Worm (Caenorhabditis elegans) whole organism, L3 larva: ENCODE measurements around the gene srbc-6.

ENCODE experiments used
- aly-2 ChIP-seq: fragments of 150-350 bp; optimal IDR thresholded peaks from 2 replicates; lab custom pipeline; 2014; ENCODE audit warnings: missing biosample characterization, missing genetic modification characterization
- ama-1 ChIP-seq: fragments of 150-350 bp; optimal IDR thresholded peaks from 2 replicates; lab custom pipeline; 2018
- ceh-9 ChIP-seq: sonication (generic microtip); optimal IDR thresholded peaks from 2 replicates; lab custom pipeline; 2018; ENCODE audit warnings: missing biosample characterization, missing genetic modification characterization
- elt-2 ChIP-seq: sonication (generic microtip); optimal IDR thresholded peaks from 2 replicates; lab custom pipeline; 2016; ENCODE audit warnings: missing genetic modification reagents, mild to moderate bottlenecking, missing genetic modification characterization, missing compliant biosample characterization
- elt-3 ChIP-seq, 3 experiments: fragments of 150-350 bp in 1 of 3; sonication (generic microtip) in 2 of 3; optimal IDR thresholded peaks; 2 replicates in 2 of 3; 4 replicates in 1 of 3; lab custom pipeline; 2014 to 2017; ENCODE audit warnings: missing biosample characterization in 3 of 3, missing genetic modification characterization in 3 of 3
- nhr-12 ChIP-seq: fragments of 150-350 bp; optimal IDR thresholded peaks from 2 replicates; lab custom pipeline; 2014; ENCODE audit warnings: missing biosample characterization, missing genetic modification characterization
- nhr-28 ChIP-seq: fragments of 150-350 bp; optimal IDR thresholded peaks from 2 replicates; lab custom pipeline; 2014; ENCODE audit warnings: missing biosample characterization, missing genetic modification characterization
- pha-4 ChIP-seq: fragments of 150-350 bp; optimal IDR thresholded peaks from 2 replicates; lab custom pipeline; 2014; ENCODE audit warnings: missing biosample characterization, missing genetic modification reagents, missing genetic modification characterization
- pqm-1 ChIP-seq: fragments of 150-350 bp; optimal IDR thresholded peaks from 2 replicates; lab custom pipeline; 2017; ENCODE audit warnings: missing biosample characterization, missing genetic modification characterization, inconsistent platforms
- snpc-4 ChIP-seq: fragments of 150-350 bp; optimal IDR thresholded peaks from 2 replicates; lab custom pipeline; 2014; ENCODE audit warnings: missing biosample characterization, missing genetic modification characterization
- ztf-11 ChIP-seq: fragments of 150-350 bp; optimal IDR thresholded peaks from 2 replicates; lab custom pipeline; 2014; ENCODE audit warnings: missing biosample characterization, missing genetic modification characterization
- ztf-4 ChIP-seq: fragments of 150-350 bp; optimal IDR thresholded peaks from 2 replicates; lab custom pipeline; 2014; ENCODE audit warnings: missing biosample characterization, missing genetic modification characterization

DNA sequence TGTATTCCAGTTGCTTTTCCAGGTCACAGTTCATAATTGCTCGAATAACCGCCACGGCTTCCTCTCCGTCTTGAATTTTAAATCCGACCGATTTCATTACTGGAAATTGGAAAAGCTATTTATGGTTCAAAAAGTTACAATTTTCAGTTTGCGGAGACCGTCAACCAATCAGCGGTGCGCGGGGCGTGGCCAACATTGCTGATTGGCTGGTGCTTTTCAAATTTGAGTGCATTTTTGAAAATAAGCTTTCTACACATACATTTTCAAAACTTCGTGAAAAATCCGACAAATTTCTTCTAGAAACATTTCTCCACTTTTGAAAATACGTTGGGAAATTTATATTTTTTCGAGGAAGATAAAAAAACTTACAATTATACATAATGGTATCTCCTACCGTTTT lies 25.9 kb downstream of the srbc-6 start:
- TF ChIP-seq ztf-4 (tag; lab: Kevin White, UChicago) (no peak), pha-4 (tag; lab: Kevin White, UChicago) (no peak), ztf-11 (tag; lab: Kevin White, UChicago) (no peak), elt-2 (tag; lab: Kevin White, UChicago) (no peak), elt-3 (tag; optimal IDR thresholded peaks at IDR 0.05; lab: Kevin White, UChicago) (no peak), aly-2 (tag; lab: Kevin White, UChicago) (no peak), ama-1 (no peak), ceh-9 (tag; lab: Kevin White, UChicago) (no peak), nhr-28 (no peak), snpc-4 (tag; lab: Kevin White, UChicago) (no peak), pqm-1 (tag; lab: Kevin White, UChicago) (no peak), nhr-12 (tag; lab: Kevin White, UChicago) (no peak)
